Fruit fly (Drosophila melanogaster): ENCODE data around the gene Acox3.

Acox3 gene

DNA sequence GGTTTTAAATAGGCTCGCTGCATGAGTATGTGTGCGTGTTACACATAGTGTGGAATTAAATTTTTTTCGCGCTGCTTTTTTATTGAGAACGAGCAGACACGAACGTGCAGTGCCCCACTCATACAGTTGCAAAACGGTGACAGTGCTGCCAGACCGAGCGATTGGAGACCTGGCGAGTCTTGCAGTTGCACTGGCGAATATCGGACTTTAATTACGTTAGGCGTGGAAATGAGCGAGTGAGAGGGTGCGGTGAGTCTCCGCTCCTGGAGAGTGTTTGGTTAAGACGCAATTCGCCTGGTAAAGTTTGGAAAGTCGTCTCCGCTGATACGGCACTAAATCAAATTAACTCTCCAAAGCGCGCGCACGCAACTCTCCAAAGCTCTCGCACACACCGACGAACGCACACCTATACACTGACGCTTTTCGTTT, 33.1 kb upstream of the Acox3 start:
- TF ChIP-seq rgr (GFP tag; optimal IDR thresholded peaks at IDR 0.05) (peak; percentile 29), br (GFP tag; optimal IDR thresholded peaks at IDR 0.05) (peak; percentile 6), fru (GFP tag; optimal IDR thresholded peaks at IDR 0.05) (peak; percentile 3), h (GFP tag; optimal IDR thresholded peaks at IDR 0.05) (peak; percentile 40), dl (GFP tag; optimal IDR thresholded peaks at IDR 0.05; ENCODE audit: insufficient read depth in 1 of 2, partially characterized antibody in 2 of 2) (peak in 1 of 2 experiments; percentile 54), usp (GFP tag; optimal IDR thresholded peaks at IDR 0.05) (no peak), lola (GFP tag; optimal IDR thresholded peaks at IDR 0.05) (no peak), OdsH (GFP tag; optimal IDR thresholded peaks at IDR 0.05) (peak; percentile 0), Rel (GFP tag; optimal IDR thresholded peaks at IDR 0.05) (no peak), Rel (tag; optimal IDR thresholded peaks at IDR 0.05) (peak; percentile 16), Jra (GFP tag; optimal IDR thresholded peaks at IDR 0.05) (no peak), Myc (optimal IDR thresholded peaks at IDR 0.05) (peak; percentile 84), N (GFP tag; optimal IDR thresholded peaks at IDR 0.05) (peak; percentile 65), Sp1 (GFP tag; optimal IDR thresholded peaks at IDR 0.05) (peak; percentile 8), Hr83 (GFP tag; optimal IDR thresholded peaks at IDR 0.05; ENCODE audit: poor library complexity, severe bottlenecking) (peak; percentile 59), foxo (GFP tag; optimal IDR thresholded peaks at IDR 0.05) (peak in 1 of 2 experiments; percentile 28)

DNA sequence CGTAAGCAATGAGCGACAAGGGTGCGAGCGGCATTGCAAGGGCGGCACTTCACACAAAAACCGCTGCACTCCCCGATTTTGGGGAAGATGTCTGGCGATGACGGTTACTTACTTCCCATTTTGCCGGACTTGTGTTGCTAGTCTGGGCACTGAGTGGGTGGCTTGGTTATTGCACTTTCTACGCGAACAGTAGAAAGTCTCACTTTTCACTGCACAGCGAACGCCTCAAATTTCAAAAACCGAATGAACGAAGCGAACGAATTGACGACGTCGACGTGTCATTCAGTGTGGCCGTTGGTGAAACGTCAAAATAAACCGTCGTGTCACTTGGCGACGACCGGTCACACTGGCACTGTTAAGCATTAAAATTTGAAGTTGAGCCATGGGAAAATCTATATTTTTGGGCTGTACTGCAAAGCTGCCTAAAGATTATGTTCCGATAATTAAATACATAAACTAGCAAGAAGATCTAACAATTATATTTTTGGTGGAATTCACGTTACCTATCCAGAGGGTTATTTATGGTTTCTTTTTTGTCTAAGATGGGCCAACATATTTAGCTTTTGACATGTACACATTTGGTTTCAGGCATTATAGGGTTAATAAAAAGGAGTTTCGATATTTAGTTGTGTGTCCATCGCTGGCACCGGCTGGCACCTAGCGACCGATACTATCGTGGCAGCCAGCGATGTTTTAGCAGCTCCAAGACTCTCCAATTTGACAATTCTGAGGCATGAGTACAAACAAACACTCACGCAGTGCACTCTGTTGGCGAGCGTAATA, 32.2 kb upstream of the Acox3 start, which contains the start of the genes Sec61alpha and Daxx:
Gene Sec61alpha (minus strand): TSS at position 364 of the 783 bp plus-strand sequence.
Gene Daxx (plus strand): TSS at position 718 of the 783 bp plus-strand sequence.
- TF ChIP-seq lola (GFP tag; optimal IDR thresholded peaks at IDR 0.05) (no peak), dsf (GFP tag; optimal IDR thresholded peaks at IDR 0.05; ENCODE audit: borderline replicate concordance) (peak; percentile 85), psq (GFP tag; optimal IDR thresholded peaks at IDR 0.05) (peak; percentile 69), CG32264 (GFP tag; optimal IDR thresholded peaks at IDR 0.05) (peak; percentile 69), Myc (optimal IDR thresholded peaks at IDR 0.05) (peak; percentile 58), dl (GFP tag; optimal IDR thresholded peaks at IDR 0.05; ENCODE audit: insufficient read depth in 1 of 2, partially characterized antibody in 2 of 2) (no peak), N (GFP tag; optimal IDR thresholded peaks at IDR 0.05) (no peak), Jra (GFP tag; optimal IDR thresholded peaks at IDR 0.05) (peak; percentile 91), ey (GFP tag; optimal IDR thresholded peaks at IDR 0.05) (peak; percentile 89), dmrt93B (GFP tag; optimal IDR thresholded peaks at IDR 0.05) (no peak), OdsH (GFP tag; optimal IDR thresholded peaks at IDR 0.05) (peak; percentile 78), Hr78 (GFP tag; optimal IDR thresholded peaks at IDR 0.05) (no peak), CrebA (GFP tag; optimal IDR thresholded peaks at IDR 0.05; ENCODE audit: borderline replicate concordance) (peak; percentile 97), jim (GFP tag; optimal IDR thresholded peaks at IDR 0.05) (peak; percentile 76), Abd-B (GFP tag; optimal IDR thresholded peaks at IDR 0.05) (no peak), fru (GFP tag; optimal IDR thresholded peaks at IDR 0.05) (peak; percentile 77), tai (GFP tag; optimal IDR thresholded peaks at IDR 0.05) (no peak), brk (GFP tag; optimal IDR thresholded peaks at IDR 0.05) (no peak), usp (GFP tag; optimal IDR thresholded peaks at IDR 0.05) (no peak), pan (optimal IDR thresholded peaks at IDR 0.05) (no peak), rgr (GFP tag; optimal IDR thresholded peaks at IDR 0.05) (peak; percentile 78), HLH106 (tag; optimal IDR thresholded peaks at IDR 0.05) (peak; percentile 83), Hr83 (GFP tag; optimal IDR thresholded peaks at IDR 0.05; ENCODE audit: poor library complexity, severe bottlenecking) (peak; percentile 98), Dfd (GFP tag; optimal IDR thresholded peaks at IDR 0.05) (no peak), Vsx2 (GFP tag; optimal IDR thresholded peaks at IDR 0.05; ENCODE audit: partially characterized antibody) (no peak), Hnf4 (GFP tag; optimal IDR thresholded peaks at IDR 0.05) (peak; percentile 90), Mio (GFP tag; optimal IDR thresholded peaks at IDR 0.05) (peak; percentile 65), sage (GFP tag; optimal IDR thresholded peaks at IDR 0.05) (no peak), GATAd (GFP tag; optimal IDR thresholded peaks at IDR 0.05) (peak; percentile 59), sv (GFP tag; optimal IDR thresholded peaks at IDR 0.05) (peak; percentile 84), br (GFP tag; optimal IDR thresholded peaks at IDR 0.05) (peak; percentile 79), Rel (GFP tag; optimal IDR thresholded peaks at IDR 0.05) (no peak), Rel (tag; optimal IDR thresholded peaks at IDR 0.05) (peak; percentile 52), CG9705 (GFP tag; optimal IDR thresholded peaks at IDR 0.05) (peak; percentile 61), h (GFP tag; optimal IDR thresholded peaks at IDR 0.05) (peak; percentile 85), Dif (GFP tag; optimal IDR thresholded peaks at IDR 0.05; ENCODE audit: partially characterized antibody) (no peak), Sp1 (GFP tag; optimal IDR thresholded peaks at IDR 0.05) (peak; percentile 72), woc (GFP tag; optimal IDR thresholded peaks at IDR 0.05) (peak; percentile 89), foxo (GFP tag; optimal IDR thresholded peaks at IDR 0.05) (peak; percentile 30 to 86)

Data from whole organism, wandering third instar larva.